Fruit fly (Drosophila melanogaster): ENCODE results near the gene inaF-A.
"Not testable (repeated sequence)": the region's sequence is repeated elsewhere in the genome, so short reads cannot be mapped to it uniquely, and the experiment has no call there.

Gene inaF-A

DNA sequence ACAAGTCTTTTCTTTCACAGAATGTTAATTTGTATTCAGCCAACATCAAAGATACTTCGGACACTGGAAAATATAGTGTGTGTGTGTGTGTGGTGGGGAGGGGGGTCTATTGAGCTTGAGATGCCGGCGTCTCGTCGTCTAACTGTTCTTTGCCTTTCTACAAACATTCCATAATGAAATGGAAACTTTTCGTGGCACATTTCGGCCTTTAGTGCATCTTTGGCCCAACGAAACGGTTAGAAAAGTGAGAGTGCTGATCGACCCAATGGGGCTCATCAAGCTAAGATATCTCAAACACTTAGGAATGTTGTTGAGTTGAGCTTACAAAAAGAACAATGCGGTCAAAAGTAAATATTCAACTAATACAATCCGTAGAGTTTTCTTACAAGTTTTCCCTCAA, 23.2 kb upstream of the inaF-A start:
- TF ChIP-seq Antp (GFP tag; optimal IDR thresholded peaks at IDR 0.05), result no peak
- peak; percentile 98 for TF ChIP-seq Blimp-1 (GFP tag; optimal IDR thresholded peaks at IDR 0.05)
- peak; percentile 14 for TF ChIP-seq sd (tag; optimal IDR thresholded peaks at IDR 0.05)

DNA sequence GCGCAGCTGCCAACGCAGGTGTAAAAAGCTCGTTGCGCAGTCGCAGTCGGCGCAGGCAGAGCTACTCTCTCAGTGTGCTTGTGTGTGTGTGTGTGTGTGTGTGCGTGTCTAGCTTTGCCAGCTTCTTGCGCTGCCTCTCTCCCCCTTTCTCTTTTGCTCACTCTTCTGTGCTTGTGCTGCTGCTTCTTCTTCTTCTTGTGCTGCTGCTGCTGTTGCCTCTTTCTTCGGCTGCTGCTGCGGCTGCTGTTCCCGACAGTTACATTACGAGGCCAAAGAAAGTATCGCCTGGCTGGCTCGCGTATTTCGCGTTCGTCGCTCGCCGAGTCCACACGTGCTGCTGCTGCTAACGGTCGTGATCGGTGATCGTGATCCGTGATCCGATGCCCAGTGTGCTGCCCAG, 20.3 kb upstream of the inaF-A start, which contains the start of gene m:
Gene m, plus strand, starts transcription at position 301 of the 400 bp plus-strand sequence.
- not testable (repeated sequence) for TF ChIP-seq usp (GFP tag; optimal IDR thresholded peaks at IDR 0.05); twi (tag; optimal IDR thresholded peaks at IDR 0.05); CG1233 (GFP tag; optimal IDR thresholded peaks at IDR 0.05)

DNA sequence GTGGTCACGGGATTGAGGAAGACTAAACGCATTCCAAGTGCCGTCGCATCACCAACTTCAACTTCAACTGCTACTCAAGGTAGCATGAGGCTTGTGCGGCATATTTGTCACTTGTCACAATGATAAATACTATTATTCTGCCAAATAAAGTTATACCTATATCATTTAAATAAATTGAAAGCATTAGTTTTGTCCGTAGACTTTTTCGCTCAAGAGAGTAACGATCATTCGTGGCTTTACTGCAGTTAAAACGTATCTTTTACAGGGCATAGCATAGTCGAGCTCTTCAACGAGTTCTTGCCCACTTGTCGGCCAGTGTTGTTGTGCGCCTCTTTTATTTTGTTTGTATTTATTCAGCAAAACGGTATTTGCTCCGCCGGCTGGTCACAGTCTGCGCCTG, 2.7 kb upstream of the inaF-A start:
- TF ChIP-seq CG1603 (tag; optimal IDR thresholded peaks at IDR 0.05), result peak; percentile 41
- no peak for TF ChIP-seq ssp (GFP tag; IDR thresholded peaks at IDR 0.05)
- TF ChIP-seq CG1529 (GFP tag; optimal IDR thresholded peaks at IDR 0.05), result no peak
- no peak for TF ChIP-seq ewg (GFP tag; optimal IDR thresholded peaks at IDR 0.05)
- peak; percentile 18 for TF ChIP-seq Sox102F (GFP tag; optimal IDR thresholded peaks at IDR 0.05)
- TF ChIP-seq CG7928 (GFP tag; optimal IDR thresholded peaks at IDR 0.05), result no peak
- TF ChIP-seq Hr78 (GFP tag; optimal IDR thresholded peaks at IDR 0.05), result no peak
- no peak for TF ChIP-seq Hand (GFP tag; optimal IDR thresholded peaks at IDR 0.05)
- no peak for TF ChIP-seq Max (GFP tag; optimal IDR thresholded peaks at IDR 0.05)
- no peak for TF ChIP-seq da (GFP tag; optimal IDR thresholded peaks at IDR 0.05)
- TF ChIP-seq CG12155 (GFP tag; optimal IDR thresholded peaks at IDR 0.05), result no peak
- TF ChIP-seq CG31365 (tag; optimal IDR thresholded peaks at IDR 0.05), result no peak
- TF ChIP-seq amos (GFP tag; IDR thresholded peaks at IDR 0.05; ENCODE audit: partially characterized antibody), result no peak
- TF ChIP-seq zen (tag; optimal IDR thresholded peaks at IDR 0.05), result no peak
- TF ChIP-seq gfzf (GFP tag; optimal IDR thresholded peaks at IDR 0.05), result no peak
- no peak for TF ChIP-seq GATAe (GFP tag; conservative IDR thresholded peaks at IDR 0.05)
- no peak for TF ChIP-seq dm (GFP tag; optimal IDR thresholded peaks at IDR 0.05)
- TF ChIP-seq Mrtf (GFP tag; IDR thresholded peaks at IDR 0.05), result no peak
- no peak for TF ChIP-seq CG15269 (tag; optimal IDR thresholded peaks at IDR 0.05)
- no peak for TF ChIP-seq crol (GFP tag; IDR thresholded peaks at IDR 0.05)
- no peak for TF ChIP-seq Sin3A (optimal IDR thresholded peaks at IDR 0.05)
- TF ChIP-seq cad (GFP tag; optimal IDR thresholded peaks at IDR 0.05), result no peak
- no peak for TF ChIP-seq CG8924 (tag; optimal IDR thresholded peaks at IDR 0.05)
- TF ChIP-seq CG17328 (GFP tag; IDR thresholded peaks at IDR 0.05), result no peak
- no peak for TF ChIP-seq CG14860 (GFP tag; IDR thresholded peaks at IDR 0.05; ENCODE audit: partially characterized antibody)
- TF ChIP-seq Lhr (GFP tag; optimal IDR thresholded peaks at IDR 0.05), result no peak
- TF ChIP-seq CG31388 (GFP tag; optimal IDR thresholded peaks at IDR 0.05), result no peak
- TF ChIP-seq CG10654 (GFP tag; optimal IDR thresholded peaks at IDR 0.05), result no peak
- no peak for TF ChIP-seq esg (GFP tag; conservative IDR thresholded peaks at IDR 0.05)
- no peak for TF ChIP-seq HHEX (GFP tag; optimal IDR thresholded peaks at IDR 0.05)
- TF ChIP-seq CG3407 (GFP tag; optimal IDR thresholded peaks at IDR 0.05), result no peak
- no peak for TF ChIP-seq seq (GFP tag; IDR thresholded peaks at IDR 0.05)
- TF ChIP-seq sug (tag; optimal IDR thresholded peaks at IDR 0.05), result no peak
- no peak for TF ChIP-seq CG6272 (GFP tag; IDR thresholded peaks at IDR 0.05)
- no peak for TF ChIP-seq bbx (GFP tag; IDR thresholded peaks at IDR 0.05; ENCODE audit: partially characterized antibody)
- no peak for TF ChIP-seq kay (GFP tag; optimal IDR thresholded peaks at IDR 0.05)
- TF ChIP-seq CG16779 (GFP tag; IDR thresholded peaks at IDR 0.05), result no peak
- TF ChIP-seq tx (GFP tag; optimal IDR thresholded peaks at IDR 0.05), result no peak
- TF ChIP-seq Fer1 (GFP tag; optimal IDR thresholded peaks at IDR 0.05), result no peak
- no peak for TF ChIP-seq TFAM (GFP tag; optimal IDR thresholded peaks at IDR 0.05)
- no peak for TF ChIP-seq CG32767 (GFP tag; IDR thresholded peaks at IDR 0.05)
- no peak for TF ChIP-seq E2f1 (GFP tag; IDR thresholded peaks at IDR 0.05)

Measured in whole organism, embryonic.